Fruit fly (Drosophila melanogaster): Measurements from ENCODE around the gene vri.
A peak's percentile ranks its signal among the peaks of the same experiment; 100 is the strongest.

Gene vri

DNA sequence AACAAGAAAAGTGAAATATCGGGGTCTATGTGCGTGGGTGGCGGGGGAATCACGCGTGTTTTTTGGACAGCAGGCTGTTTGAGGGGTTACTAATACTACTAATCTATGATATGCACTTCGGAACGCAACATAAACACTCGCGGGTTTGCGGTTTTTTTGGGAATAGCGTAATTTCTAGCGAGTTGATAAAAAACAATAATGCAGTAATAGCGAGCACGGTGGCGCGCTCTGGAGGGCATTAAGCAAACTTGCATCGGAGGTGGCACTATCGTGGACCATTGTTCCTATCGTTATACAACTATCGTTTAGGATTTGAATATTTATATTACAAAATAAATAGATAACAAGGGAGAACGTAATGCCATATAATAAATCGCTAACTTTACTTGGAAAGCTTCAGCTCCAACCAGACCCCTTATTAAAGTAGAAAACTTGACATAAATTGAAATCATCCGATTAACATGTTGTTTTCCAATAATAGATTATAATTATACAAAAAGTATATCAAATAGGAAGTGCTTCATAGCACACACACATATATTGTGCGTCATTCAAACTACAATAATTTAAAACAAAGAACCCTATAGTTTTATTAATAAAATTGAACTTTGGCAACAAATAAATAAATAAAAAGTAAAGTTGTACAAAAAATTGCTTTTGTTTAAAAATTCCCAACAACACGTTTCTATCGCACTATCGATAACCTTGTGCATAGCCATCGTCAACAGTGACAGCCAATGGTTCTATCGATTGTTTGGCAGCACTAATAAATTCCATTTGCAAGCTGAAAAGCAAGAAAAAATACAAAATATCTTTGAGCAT, 10.2 kb upstream of the vri start, which contains the start of the genes Nin and Bub1 (continued):
- TF ChIP-seq B-H2 (GFP tag; optimal IDR thresholded peaks at IDR 0.05) (no peak), crol (GFP tag; IDR thresholded peaks at IDR 0.05) (no peak), CG16779 (GFP tag; IDR thresholded peaks at IDR 0.05) (no peak), lmd (GFP tag; IDR thresholded peaks at IDR 0.05) (no peak; the same call in none of the 2 replicates), cg (GFP tag; optimal IDR thresholded peaks at IDR 0.05) (no peak), kah (GFP tag; optimal IDR thresholded peaks at IDR 0.05) (no peak), CG14667 (GFP tag; IDR thresholded peaks at IDR 0.05) (peak; percentile 14; the same call in 1 of the 2 replicates), CG6175 (GFP tag; IDR thresholded peaks at IDR 0.05) (no peak), gcm2 (GFP tag; optimal IDR thresholded peaks at IDR 0.05) (no peak), CG10979 (tag; optimal IDR thresholded peaks at IDR 0.05) (no peak), Hey (tag; optimal IDR thresholded peaks at IDR 0.05) (no peak), sim (GFP tag; IDR thresholded peaks at IDR 0.05) (no peak), CG17612 (GFP tag; IDR thresholded peaks at IDR 0.05) (no peak), CG7271 (tag; optimal IDR thresholded peaks at IDR 0.05) (no peak), NFAT (GFP tag; IDR thresholded peaks at IDR 0.05) (no peak; the same call in 1 of the 2 replicates), h (optimal IDR thresholded peaks at IDR 0.05) (no peak), Side (GFP tag; optimal IDR thresholded peaks at IDR 0.05) (no peak), HmgZ (tag; optimal IDR thresholded peaks at IDR 0.05) (no peak), Atf-2 (GFP tag; optimal IDR thresholded peaks at IDR 0.05) (no peak), Max (GFP tag; optimal IDR thresholded peaks at IDR 0.05) (no peak), en (GFP tag; optimal IDR thresholded peaks at IDR 0.05) (no peak), ranshi (GFP tag; IDR thresholded peaks at IDR 0.05) (0 out of 2 replicates have a peak, but pooled peaks have one; percentile 33), CG4424 (GFP tag; optimal IDR thresholded peaks at IDR 0.05) (no peak), CG42726 (GFP tag; IDR thresholded peaks at IDR 0.05; ENCODE audit: partially characterized antibody) (peak; percentile 96), PHDP (tag; optimal IDR thresholded peaks at IDR 0.05) (no peak), MESR4 (GFP tag; optimal IDR thresholded peaks at IDR 0.05) (peak; percentile 89), CG3995 (GFP tag; optimal IDR thresholded peaks at IDR 0.05) (peak; percentile 34), CG6683 (GFP tag; optimal IDR thresholded peaks at IDR 0.05) (no peak), pho (GFP tag; optimal IDR thresholded peaks at IDR 0.05) (peak; percentile 8), CG14860 (GFP tag; IDR thresholded peaks at IDR 0.05; ENCODE audit: partially characterized antibody) (peak; percentile 77), Poxn (GFP tag; IDR thresholded peaks at IDR 0.05) (no peak), CG4820 (GFP tag; optimal IDR thresholded peaks at IDR 0.05) (no peak), CG6765 (GFP tag; optimal IDR thresholded peaks at IDR 0.05) (no peak), CG11398 (GFP tag; optimal IDR thresholded peaks at IDR 0.05) (no peak), CG16863 (GFP tag; optimal IDR thresholded peaks at IDR 0.05) (no peak), GATAe (GFP tag; conservative IDR thresholded peaks at IDR 0.05) (no peak), gsb (GFP tag; IDR thresholded peaks at IDR 0.05) (no peak), CG1602 (GFP tag; optimal IDR thresholded peaks at IDR 0.05) (no peak), CG34376 (GFP tag; optimal IDR thresholded peaks at IDR 0.05) (no peak), CG32767 (GFP tag; IDR thresholded peaks at IDR 0.05) (no peak), unpg (GFP tag; optimal IDR thresholded peaks at IDR 0.05) (no peak), CG16813 (GFP tag; IDR thresholded peaks at IDR 0.05; ENCODE audit: partially characterized antibody) (peak; percentile 92), tin (GFP tag; optimal IDR thresholded peaks at IDR 0.05) (peak; percentile 43), odd (GFP tag; optimal IDR thresholded peaks at IDR 0.05) (no peak), Hmx (GFP tag; optimal IDR thresholded peaks at IDR 0.05) (no peak), sc (optimal IDR thresholded peaks at IDR 0.05) (no peak), sc (GFP tag; optimal IDR thresholded peaks at IDR 0.05) (no peak), gfzf (GFP tag; optimal IDR thresholded peaks at IDR 0.05) (no peak), C15 (GFP tag; IDR thresholded peaks at IDR 0.05) (no peak), CG12391 (tag; optimal IDR thresholded peaks at IDR 0.05) (peak; percentile 46)

Measured in whole organism, embryonic.